Fruit fly (Drosophila melanogaster): ENCODE results near the gene EMC2A.

Gene EMC2A

dm6 chr3R:16962303-16962702 lies 33.6 kb downstream of the EMC2A start:
- TF ChIP-seq Elba2 (GFP tag; optimal IDR thresholded peaks at IDR 0.05) (peak; percentile 60), cad (GFP tag; optimal IDR thresholded peaks at IDR 0.05) (peak; percentile 83), ap (GFP tag; IDR thresholded peaks at IDR 0.05) (no peak), Trl (optimal IDR thresholded peaks at IDR 0.05) (no peak), Trl (GFP tag; optimal IDR thresholded peaks at IDR 0.05) (no peak), Drgx (GFP tag; IDR thresholded peaks at IDR 0.05) (no peak), Abd-B (GFP tag; optimal IDR thresholded peaks at IDR 0.05) (peak; percentile 19), CG2116 (GFP tag; optimal IDR thresholded peaks at IDR 0.05) (no peak), gsb (GFP tag; IDR thresholded peaks at IDR 0.05) (no peak), CG7271 (tag; optimal IDR thresholded peaks at IDR 0.05) (peak; percentile 26)

DNA sequence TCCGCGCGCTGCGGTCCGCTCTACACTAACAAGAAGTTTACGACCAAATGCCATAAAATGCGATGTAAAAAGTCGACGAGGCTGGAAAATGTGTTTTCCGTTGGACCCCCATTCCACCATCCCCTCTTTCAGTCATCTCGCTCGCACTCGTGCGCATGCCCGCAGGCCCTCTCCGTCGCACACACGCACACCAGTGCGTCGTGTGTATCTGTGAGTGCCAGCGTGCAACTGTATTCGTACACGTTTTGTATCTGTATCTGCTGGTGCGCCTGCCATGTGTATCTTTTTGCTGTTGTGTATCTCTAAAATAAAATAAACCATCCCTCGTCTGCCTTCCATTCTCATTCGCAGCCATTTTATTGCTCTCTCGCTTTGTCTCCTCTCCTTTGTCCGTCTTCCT lies 35.7 kb downstream of the EMC2A start:
- TF ChIP-seq Dip3 (GFP tag; optimal IDR thresholded peaks at IDR 0.05) (no peak), fru (optimal IDR thresholded peaks at IDR 0.05) (no peak), nmo (GFP tag; optimal IDR thresholded peaks at IDR 0.05) (no peak), lbe (GFP tag; optimal IDR thresholded peaks at IDR 0.05) (no peak), cad (GFP tag; optimal IDR thresholded peaks at IDR 0.05) (peak; percentile 66), phol (tag; optimal IDR thresholded peaks at IDR 0.05) (peak; percentile 31), CG9817 (tag; optimal IDR thresholded peaks at IDR 0.05) (no peak), rib (GFP tag; IDR thresholded peaks at IDR 0.05) (0 out of 2 replicates have a peak, but pooled peaks have one; percentile 23), sna (GFP tag; IDR thresholded peaks at IDR 0.05; ENCODE audit: partially characterized antibody) (no peak), HHEX (GFP tag; optimal IDR thresholded peaks at IDR 0.05) (no peak), NC2β (GFP tag; optimal IDR thresholded peaks at IDR 0.05) (no peak), z (GFP tag; IDR thresholded peaks at IDR 0.05) (no peak), Doc3 (GFP tag; IDR thresholded peaks at IDR 0.05; ENCODE audit: partially characterized antibody) (no peak), gcm2 (GFP tag; optimal IDR thresholded peaks at IDR 0.05) (no peak), CG8944 (GFP tag; optimal IDR thresholded peaks at IDR 0.05) (no peak), CG8478 (optimal IDR thresholded peaks at IDR 0.05) (peak; percentile 93), ase (GFP tag; IDR thresholded peaks at IDR 0.05) (no peak), gcm (GFP tag; optimal IDR thresholded peaks at IDR 0.05) (peak; percentile 70), bbx (GFP tag; IDR thresholded peaks at IDR 0.05; ENCODE audit: partially characterized antibody) (no peak), Nf-YB (GFP tag; optimal IDR thresholded peaks at IDR 0.05) (peak; percentile 90), Fer2 (tag; optimal IDR thresholded peaks at IDR 0.05) (no peak), CG6813 (GFP tag; optimal IDR thresholded peaks at IDR 0.05) (no peak), Six4 (GFP tag; optimal IDR thresholded peaks at IDR 0.05) (no peak), CG2199 (GFP tag; IDR thresholded peaks at IDR 0.05) (peak; percentile 36; the same call in 1 of the 3 replicates), crol (GFP tag; IDR thresholded peaks at IDR 0.05) (peak; percentile 59), tgo (GFP tag; IDR thresholded peaks at IDR 0.05) (no peak), CG12391 (tag; optimal IDR thresholded peaks at IDR 0.05) (no peak), CG2129 (GFP tag; IDR thresholded peaks at IDR 0.05; ENCODE audit: partially characterized antibody) (no peak), CG11093 (GFP tag; IDR thresholded peaks at IDR 0.05) (0 out of 3 replicates have a peak, but pooled peaks have one; percentile 12), CG11456 (GFP tag; IDR thresholded peaks at IDR 0.05) (no peak), CG1792 (GFP tag; optimal IDR thresholded peaks at IDR 0.05) (no peak), ken (GFP tag; IDR thresholded peaks at IDR 0.05) (no peak), az2 (GFP tag; optimal IDR thresholded peaks at IDR 0.05) (no peak), Awh (GFP tag; IDR thresholded peaks at IDR 0.05) (no peak), insv (GFP tag; optimal IDR thresholded peaks at IDR 0.05) (peak in 1 of 2 experiments; percentile 45), Neu2 (GFP tag; optimal IDR thresholded peaks at IDR 0.05; ENCODE audit: borderline replicate concordance) (no peak), zfh1 (GFP tag; IDR thresholded peaks at IDR 0.05) (no peak), psq (GFP tag; optimal IDR thresholded peaks at IDR 0.05) (peak; percentile 40), unpg (GFP tag; optimal IDR thresholded peaks at IDR 0.05) (no peak), H15 (GFP tag; IDR thresholded peaks at IDR 0.05) (no peak), CG5180 (GFP tag; optimal IDR thresholded peaks at IDR 0.05) (no peak), dpn (GFP tag; optimal IDR thresholded peaks at IDR 0.05) (no peak)
